Worm (Caenorhabditis elegans) whole organism, L3 larva: ENCODE data around the gene M163.10.

ENCODE experiments used
- R02D3.7 ChIP-seq: fragments of 150-350 bp; optimal IDR thresholded peaks from 2 replicates; lab custom pipeline; 2014; ENCODE audit warnings: missing biosample characterization, missing genetic modification characterization
- ZK546.5 ChIP-seq: sonication (generic microtip); optimal IDR thresholded peaks from 2 replicates; lab custom pipeline; 2017; ENCODE audit warnings: missing biosample characterization, missing genetic modification characterization
- aly-2 ChIP-seq: fragments of 150-350 bp; optimal IDR thresholded peaks from 2 replicates; lab custom pipeline; 2014; ENCODE audit warnings: missing biosample characterization, missing genetic modification characterization
- ceh-16 ChIP-seq: sonication (generic microtip); optimal IDR thresholded peaks from 2 replicates; lab custom pipeline; 2017; ENCODE audit warnings: missing biosample characterization, missing genetic modification characterization
- ceh-82 ChIP-seq: fragments of 150-350 bp; optimal IDR thresholded peaks from 2 replicates; lab custom pipeline; 2014; ENCODE audit warnings: missing biosample characterization, missing genetic modification characterization
- ceh-9 ChIP-seq: sonication (generic microtip); optimal IDR thresholded peaks from 2 replicates; lab custom pipeline; 2018; ENCODE audit warnings: missing biosample characterization, missing genetic modification characterization
- daf-12 ChIP-seq: fragments of 150-350 bp; optimal IDR thresholded peaks from 2 replicates; lab custom pipeline; 2014; ENCODE audit warnings: missing biosample characterization, missing genetic modification reagents, missing genetic modification characterization
- egl-27 ChIP-seq: sonication (generic microtip); optimal IDR thresholded peaks from 4 replicates; lab custom pipeline; 2017; ENCODE audit warnings: missing biosample characterization, missing genetic modification reagents, missing genetic modification characterization
- egl-5 ChIP-seq: fragments of 150-350 bp; optimal IDR thresholded peaks from 2 replicates; lab custom pipeline; 2017; ENCODE audit warnings: missing biosample characterization, missing genetic modification reagents, missing genetic modification characterization, inconsistent platforms
- elt-1 ChIP-seq: fragments of 150-350 bp; optimal IDR thresholded peaks from 2 replicates; lab custom pipeline; 2014; ENCODE audit warnings: missing biosample characterization, missing genetic modification characterization
- elt-3 ChIP-seq, 3 experiments: fragments of 150-350 bp in 1 of 3; sonication (generic microtip) in 2 of 3; optimal IDR thresholded peaks; 2 replicates in 2 of 3; 4 replicates in 1 of 3; lab custom pipeline; 2014 to 2017; ENCODE audit warnings: missing biosample characterization in 3 of 3, missing genetic modification characterization in 3 of 3
- fkh-10 ChIP-seq: sonication (generic microtip); optimal IDR thresholded peaks from 2 replicates; lab custom pipeline; 2017; ENCODE audit warnings: missing biosample characterization, missing genetic modification reagents, missing genetic modification characterization
- fkh-2 ChIP-seq: fragments of 150-350 bp; optimal IDR thresholded peaks from 2 replicates; lab custom pipeline; 2014; ENCODE audit warnings: missing biosample characterization, missing genetic modification reagents, missing genetic modification characterization
- hmg-11 ChIP-seq: sonication (generic microtip); optimal IDR thresholded peaks from 2 replicates; lab custom pipeline; 2016; ENCODE audit warnings: missing genetic modification characterization, missing compliant biosample characterization
- jun-1 ChIP-seq: fragments of 150-350 bp; optimal IDR thresholded peaks from 2 replicates; lab custom pipeline; 2014; ENCODE audit warnings: missing biosample characterization, missing genetic modification reagents, missing genetic modification characterization
- lin-15B ChIP-seq: fragments of 150-350 bp; optimal IDR thresholded peaks from 2 replicates; lab custom pipeline; 2014; ENCODE audit warnings: missing biosample characterization, missing genetic modification characterization
- lin-39 ChIP-seq: fragments of 150-350 bp; optimal IDR thresholded peaks from 2 replicates; lab custom pipeline; 2018; ENCODE audit warnings: missing biosample characterization, missing genetic modification reagents, missing genetic modification characterization
- lsy-12 ChIP-seq: sonication (generic microtip); optimal IDR thresholded peaks from 2 replicates; lab custom pipeline; 2016; ENCODE audit warnings: mild to moderate bottlenecking, missing genetic modification characterization, missing compliant biosample characterization
- mdl-1 ChIP-seq: fragments of 150-350 bp; optimal IDR thresholded peaks from 2 replicates; lab custom pipeline; 2014; ENCODE audit warnings: missing biosample characterization, missing genetic modification characterization
- mml-1 ChIP-seq: fragments of 150-350 bp; sonication (generic microtip); optimal IDR thresholded peaks from 3 replicates; lab custom pipeline; 2014; ENCODE audit warnings: missing biosample characterization, missing genetic modification characterization
- nhr-11 ChIP-seq: fragments of 150-350 bp; optimal IDR thresholded peaks from 2 replicates; lab custom pipeline; 2014; ENCODE audit warnings: missing biosample characterization, missing genetic modification characterization
- nhr-12 ChIP-seq: fragments of 150-350 bp; optimal IDR thresholded peaks from 2 replicates; lab custom pipeline; 2014; ENCODE audit warnings: missing biosample characterization, missing genetic modification characterization
- nhr-23 ChIP-seq: fragments of 150-350 bp; optimal IDR thresholded peaks from 2 replicates; lab custom pipeline; 2014; ENCODE audit warnings: missing biosample characterization, missing genetic modification reagents, missing genetic modification characterization
- nhr-237 ChIP-seq: fragments of 150-350 bp; optimal IDR thresholded peaks from 2 replicates; lab custom pipeline; 2014; ENCODE audit warnings: missing biosample characterization, missing genetic modification characterization
- nhr-25 ChIP-seq: sonication (generic microtip); optimal IDR thresholded peaks from 2 replicates; lab custom pipeline; 2017; ENCODE audit warnings: missing biosample characterization, missing genetic modification characterization
- nhr-28 ChIP-seq: fragments of 150-350 bp; optimal IDR thresholded peaks from 2 replicates; lab custom pipeline; 2014; ENCODE audit warnings: missing biosample characterization, missing genetic modification characterization
- nhr-67 ChIP-seq: fragments of 150-350 bp; optimal IDR thresholded peaks from 2 replicates; lab custom pipeline; 2014; ENCODE audit warnings: missing biosample characterization, missing genetic modification characterization
- nhr-76 ChIP-seq: fragments of 150-350 bp; sonication (generic microtip); optimal IDR thresholded peaks from 5 replicates; lab custom pipeline; 2014; ENCODE audit warnings: missing biosample characterization, missing genetic modification characterization
- nhr-77 ChIP-seq: fragments of 150-350 bp; optimal IDR thresholded peaks from 2 replicates; lab custom pipeline; 2014; ENCODE audit warnings: missing biosample characterization, missing genetic modification characterization
- pha-4 ChIP-seq: fragments of 150-350 bp; optimal IDR thresholded peaks from 2 replicates; lab custom pipeline; 2014; ENCODE audit warnings: missing biosample characterization, missing genetic modification reagents, missing genetic modification characterization
- pqm-1 ChIP-seq: fragments of 150-350 bp; optimal IDR thresholded peaks from 2 replicates; lab custom pipeline; 2017; ENCODE audit warnings: missing biosample characterization, missing genetic modification characterization, inconsistent platforms
- sea-2 ChIP-seq: fragments of 150-350 bp; sonication (generic microtip); optimal IDR thresholded peaks from 4 replicates; lab custom pipeline; 2014; ENCODE audit warnings: missing biosample characterization, missing genetic modification reagents, missing genetic modification characterization
- snpc-4 ChIP-seq: fragments of 150-350 bp; optimal IDR thresholded peaks from 2 replicates; lab custom pipeline; 2014; ENCODE audit warnings: missing biosample characterization, missing genetic modification characterization
- tbx-2 ChIP-seq: sonication (generic microtip); optimal IDR thresholded peaks from 2 replicates; lab custom pipeline; 2016; ENCODE audit warnings: mild to moderate bottlenecking, missing genetic modification characterization, missing compliant biosample characterization
- unc-39 ChIP-seq: sonication (generic microtip); optimal IDR thresholded peaks from 4 replicates; lab custom pipeline; 2017; ENCODE audit warnings: missing biosample characterization, missing genetic modification characterization
- unc-62 ChIP-seq: fragments of 150-350 bp; sonication (generic microtip); optimal IDR thresholded peaks from 4 replicates; lab custom pipeline; 2014; ENCODE audit warnings: missing biosample characterization, missing genetic modification reagents, missing genetic modification characterization
- ztf-11 ChIP-seq: fragments of 150-350 bp; optimal IDR thresholded peaks from 2 replicates; lab custom pipeline; 2014; ENCODE audit warnings: missing biosample characterization, missing genetic modification characterization
- ztf-4 ChIP-seq: fragments of 150-350 bp; optimal IDR thresholded peaks from 2 replicates; lab custom pipeline; 2014; ENCODE audit warnings: missing biosample characterization, missing genetic modification characterization

The M163.10 gene

DNA sequence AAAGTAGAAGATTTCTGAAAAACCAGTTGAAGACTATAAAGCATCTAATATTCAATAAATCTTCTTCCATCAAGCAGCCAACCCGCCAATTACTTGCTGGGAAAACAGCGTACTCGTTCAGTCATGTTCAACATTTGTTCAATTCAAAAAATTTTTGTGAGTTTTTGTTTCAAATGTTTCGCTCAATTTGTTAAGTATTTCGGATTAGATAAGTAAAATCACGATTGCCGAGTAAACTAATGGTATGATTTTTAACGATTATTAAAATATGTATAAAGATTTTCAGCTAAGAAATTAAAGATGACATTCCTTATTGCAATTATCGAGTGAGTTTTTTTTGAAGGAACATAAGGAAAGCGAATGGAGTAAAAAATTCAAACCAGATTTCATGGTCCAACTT, at the start of gene M163.10:
TSS of gene M163.10 (plus strand) at position 301 of the 400 bp plus-strand sequence.
- TF ChIP-seq nhr-77: no peak
- no peak for TF ChIP-seq nhr-67 (tag; lab: Kevin White, UChicago)
- TF ChIP-seq egl-5 (tag; lab: Kevin White, UChicago): no peak
- TF ChIP-seq ztf-11 (tag; lab: Kevin White, UChicago): no peak
- no peak for TF ChIP-seq nhr-76 (tag; lab: Kevin White, UChicago)
- no peak for TF ChIP-seq pqm-1 (tag; lab: Kevin White, UChicago)
- no peak for TF ChIP-seq ZK546.5 (tag; lab: Kevin White, UChicago)
- TF ChIP-seq mdl-1 (tag; lab: Kevin White, UChicago): no peak
- no peak for TF ChIP-seq nhr-25 (tag; lab: Kevin White, UChicago)
- no peak for TF ChIP-seq nhr-237 (tag; lab: Kevin White, UChicago)
- TF ChIP-seq nhr-23 (tag; lab: Kevin White, UChicago): no peak
- TF ChIP-seq nhr-28 (tag; lab: Kevin White, UChicago): no peak
- no peak for TF ChIP-seq snpc-4 (tag; lab: Kevin White, UChicago)
- no peak for TF ChIP-seq elt-3 (tag; optimal IDR thresholded peaks at IDR 0.05; lab: Kevin White, UChicago)
- TF ChIP-seq elt-1 (tag; lab: Kevin White, UChicago): no peak
- TF ChIP-seq jun-1: no peak
- TF ChIP-seq mml-1 (tag; lab: Kevin White, UChicago): no peak
- no peak for TF ChIP-seq ceh-16
- no peak for TF ChIP-seq egl-27 (tag; lab: Kevin White, UChicago)

DNA sequence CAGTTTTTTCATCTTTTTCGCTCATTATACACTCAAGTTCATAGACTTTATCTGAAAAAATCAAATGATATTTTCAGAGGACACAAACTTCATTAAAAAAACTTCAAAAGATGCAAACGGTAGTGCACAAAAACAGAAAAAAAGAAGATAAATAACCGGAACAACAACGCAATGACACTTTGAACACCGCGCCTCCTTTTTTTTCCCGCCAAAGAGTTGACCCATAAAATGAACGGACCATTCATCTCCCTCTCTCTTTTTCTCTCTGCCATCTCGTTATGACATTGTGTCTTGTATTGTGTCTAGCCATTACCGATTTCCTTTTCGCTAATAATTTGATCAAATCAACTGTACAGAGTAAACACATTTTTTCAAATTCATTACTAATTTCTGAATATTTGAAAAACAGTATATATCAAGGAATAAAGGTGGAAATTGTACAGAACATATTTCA, 49.2 kb upstream of the M163.10 start, which contains the start of gene F23D12.2:
TSS of gene F23D12.2 (minus strand) at position 51 of the 454 bp plus-strand sequence.
- TF ChIP-seq nhr-25 (tag; lab: Kevin White, UChicago) (no peak), daf-12 (tag; lab: Kevin White, UChicago) (no peak), aly-2 (tag; lab: Kevin White, UChicago) (no peak), nhr-11 (tag; lab: Kevin White, UChicago) (no peak), mml-1 (tag; lab: Kevin White, UChicago) (no peak), nhr-12 (no peak), nhr-76 (tag; lab: Kevin White, UChicago) (no peak), sea-2 (GFP tag; lab: Kevin White, UChicago) (no peak), ceh-82 (tag; lab: Kevin White, UChicago) (no peak), fkh-10 (GFP tag; lab: Kevin White, UChicago) (no peak), R02D3.7 (tag; lab: Kevin White, UChicago) (no peak), lsy-12 (tag; lab: Kevin White, UChicago) (no peak)

DNA sequence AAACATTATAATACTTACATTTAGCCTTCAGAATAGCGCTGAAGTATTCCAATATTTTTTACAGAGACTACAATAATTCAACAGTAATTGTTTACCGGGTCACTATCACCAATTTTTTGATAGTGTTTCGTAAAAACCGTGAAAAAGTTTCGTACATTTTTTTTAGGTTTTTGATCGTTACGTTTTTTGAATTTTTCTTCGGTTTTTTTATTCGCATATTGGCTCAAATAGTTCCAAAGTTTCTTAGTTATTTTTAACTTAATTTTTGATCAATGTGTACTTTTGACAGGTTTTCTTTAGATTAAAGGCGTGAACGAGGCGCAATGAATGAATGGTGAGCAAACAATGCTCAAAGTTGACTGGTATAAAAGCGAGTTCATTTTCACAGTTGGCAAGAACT, 47.7 kb upstream of the M163.10 start, which contains the start of gene fipr-3:
TSS of gene fipr-3 (plus strand) at position 301 of the 400 bp plus-strand sequence.
- TF ChIP-seq sea-2 (GFP tag; lab: Kevin White, UChicago) (no peak), lsy-12 (tag; lab: Kevin White, UChicago) (no peak), daf-12 (tag; lab: Kevin White, UChicago) (no peak), fkh-2 (tag; lab: Kevin White, UChicago) (no peak), nhr-12 (no peak), unc-62 (no peak), lin-39 (no peak), nhr-237 (tag; lab: Kevin White, UChicago) (no peak), hmg-11 (tag; lab: Kevin White, UChicago) (no peak), ceh-16 (no peak), tbx-2 (tag; lab: Kevin White, UChicago) (no peak), ceh-82 (tag; lab: Kevin White, UChicago) (no peak), nhr-25 (tag; lab: Kevin White, UChicago) (no peak), mml-1 (tag; lab: Kevin White, UChicago) (no peak), ceh-9 (tag; lab: Kevin White, UChicago) (no peak), ZK546.5 (tag; lab: Kevin White, UChicago) (no peak), lin-15B (tag; lab: Kevin White, UChicago) (no peak), snpc-4 (tag; lab: Kevin White, UChicago) (no peak), ztf-4 (no peak)

DNA sequence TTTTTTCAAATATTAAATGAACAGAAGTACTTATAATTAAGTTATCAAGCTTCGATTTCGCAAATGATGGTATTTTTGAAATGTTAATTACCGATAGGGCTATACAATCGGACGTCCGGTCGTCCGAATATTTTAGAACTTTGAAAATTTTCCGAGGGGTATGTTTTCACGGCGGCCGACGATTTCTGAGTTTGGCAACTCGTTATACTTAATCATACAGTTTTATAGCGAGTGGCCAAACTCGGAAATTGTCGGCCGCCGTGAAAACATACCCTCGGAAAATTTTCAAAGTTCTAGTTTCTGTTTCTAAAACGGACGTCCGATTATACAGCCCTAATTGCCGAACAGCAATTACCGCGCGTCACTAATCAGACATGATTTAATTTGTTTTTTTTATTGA, 46.6 kb upstream of the M163.10 start:
- TF ChIP-seq jun-1 (no peak), nhr-237 (tag; lab: Kevin White, UChicago) (no peak), mdl-1 (tag; lab: Kevin White, UChicago) (no peak), ceh-16 (no peak), pqm-1 (tag; lab: Kevin White, UChicago) (no peak), nhr-23 (tag; lab: Kevin White, UChicago) (no peak), unc-39 (tag; lab: Kevin White, UChicago) (no peak), sea-2 (GFP tag; lab: Kevin White, UChicago) (no peak), daf-12 (tag; lab: Kevin White, UChicago) (no peak), nhr-77 (no peak), fkh-2 (tag; lab: Kevin White, UChicago) (no peak), elt-3 (tag; optimal IDR thresholded peaks at IDR 0.05; lab: Kevin White, UChicago) (no peak), pha-4 (tag; lab: Kevin White, UChicago) (no peak), snpc-4 (tag; lab: Kevin White, UChicago) (no peak), nhr-12 (no peak)
